Fruit fly (Drosophila melanogaster) whole organism, adult: Measurements from ENCODE around the gene Arp8.

Experiments used
- CG11617 ChIP-seq: fragments of 200-800 bp; sonication (Bioruptor generic); optimal IDR thresholded peaks from 2 replicates; lab custom pipeline; 2017; ENCODE audit warnings: mild to moderate bottlenecking, missing biosample characterization, missing genetic modification reagents, missing genetic modification characterization
- CG12768 ChIP-seq: fragments of 200-800 bp; sonication (Bioruptor generic); optimal IDR thresholded peaks from 2 replicates; lab custom pipeline; 2017; ENCODE audit warnings: missing biosample characterization, missing genetic modification characterization, mild to moderate bottlenecking, moderate library complexity, missing genetic modification reagents
- CG14711 ChIP-seq: fragments of 200-800 bp; sonication (Bioruptor generic); optimal IDR thresholded peaks from 2 replicates; lab custom pipeline; 2018; ENCODE audit warnings: missing biosample characterization, mild to moderate bottlenecking, missing genetic modification characterization, moderate library complexity
- CG1620 ChIP-seq: fragments of 200-800 bp; sonication (Bioruptor generic); optimal IDR thresholded peaks from 2 replicates; lab custom pipeline; 2016; ENCODE audit warnings: missing biosample characterization, missing genetic modification characterization
- CG5204 ChIP-seq: fragments of 200-800 bp; sonication (Bioruptor generic); optimal IDR thresholded peaks from 2 replicates; lab custom pipeline; 2016; ENCODE audit warnings: missing biosample characterization, missing genetic modification characterization
- CG7045 ChIP-seq: fragments of 200-800 bp; sonication (Bioruptor generic); optimal IDR thresholded peaks from 2 replicates; lab custom pipeline; 2017; ENCODE audit warnings: missing biosample characterization, mild to moderate bottlenecking, missing genetic modification characterization
- CG7101 ChIP-seq: fragments of 200-800 bp; sonication (Bioruptor generic); optimal IDR thresholded peaks from 2 replicates; lab custom pipeline; 2018; ENCODE audit warnings: missing biosample characterization, mild to moderate bottlenecking, missing genetic modification characterization, moderate library complexity
- Clk ChIP-seq: fragments of 200-800 bp; sonication (Bioruptor generic); optimal IDR thresholded peaks from 2 replicates; lab custom pipeline; 2017; ENCODE audit warnings: missing biosample characterization, missing genetic modification characterization
- Hr96 ChIP-seq: fragments of 200-800 bp; sonication (Bioruptor generic); optimal IDR thresholded peaks from 2 replicates; lab custom pipeline; 2016; ENCODE audit warnings: missing biosample characterization, missing genetic modification characterization
- Mnt ChIP-seq: fragments of 200-800 bp; sonication (Bioruptor generic); optimal IDR thresholded peaks from 2 replicates; lab custom pipeline; 2016; ENCODE audit warnings: missing biosample characterization, mild to moderate bottlenecking, missing genetic modification characterization
- bab1 ChIP-seq: fragments of 200-800 bp; sonication (Bioruptor generic); optimal IDR thresholded peaks from 3 replicates; lab custom pipeline; 2019; ENCODE audit warnings: missing biosample characterization, mild to moderate bottlenecking, missing genetic modification characterization, moderate library complexity
- cic ChIP-seq: fragments of 200-800 bp; sonication (Bioruptor generic); optimal IDR thresholded peaks from 2 replicates; lab custom pipeline; 2017; ENCODE audit warnings: missing biosample characterization, mild to moderate bottlenecking, missing genetic modification characterization, moderate library complexity
- cnc ChIP-seq, 2 experiments: fragments of >200 bp; optimal IDR thresholded peaks; 2 replicates each; lab custom pipeline; 2017
- kay ChIP-seq: fragments of 200-800 bp; sonication (Bioruptor generic); peaks from one replicate; lab custom pipeline; 2016; ENCODE audit warnings: missing biosample characterization, missing genetic modification characterization, borderline replicate concordance
- ovo ChIP-seq: fragments of 200-800 bp; sonication (Bioruptor generic); optimal IDR thresholded peaks from 2 replicates; lab custom pipeline; 2016; ENCODE audit warnings: missing biosample characterization, missing genetic modification characterization
- pad ChIP-seq: fragments of 200-800 bp; sonication (Bioruptor generic); optimal IDR thresholded peaks from 3 replicates; lab custom pipeline; 2017; ENCODE audit warnings: missing biosample characterization, missing genetic modification characterization, mild to moderate bottlenecking, moderate library complexity, missing genetic modification reagents
- tj ChIP-seq: fragments of 200-800 bp; sonication (Bioruptor generic); optimal IDR thresholded peaks from 3 replicates; lab custom pipeline; 2017; ENCODE audit warnings: missing biosample characterization, mild to moderate bottlenecking, missing genetic modification characterization, moderate library complexity
- toe ChIP-seq: fragments of 200-800 bp; sonication (Bioruptor generic); optimal IDR thresholded peaks from 2 replicates; lab custom pipeline; 2016; ENCODE audit warnings: missing biosample characterization, missing genetic modification characterization

The Arp8 gene

DNA sequence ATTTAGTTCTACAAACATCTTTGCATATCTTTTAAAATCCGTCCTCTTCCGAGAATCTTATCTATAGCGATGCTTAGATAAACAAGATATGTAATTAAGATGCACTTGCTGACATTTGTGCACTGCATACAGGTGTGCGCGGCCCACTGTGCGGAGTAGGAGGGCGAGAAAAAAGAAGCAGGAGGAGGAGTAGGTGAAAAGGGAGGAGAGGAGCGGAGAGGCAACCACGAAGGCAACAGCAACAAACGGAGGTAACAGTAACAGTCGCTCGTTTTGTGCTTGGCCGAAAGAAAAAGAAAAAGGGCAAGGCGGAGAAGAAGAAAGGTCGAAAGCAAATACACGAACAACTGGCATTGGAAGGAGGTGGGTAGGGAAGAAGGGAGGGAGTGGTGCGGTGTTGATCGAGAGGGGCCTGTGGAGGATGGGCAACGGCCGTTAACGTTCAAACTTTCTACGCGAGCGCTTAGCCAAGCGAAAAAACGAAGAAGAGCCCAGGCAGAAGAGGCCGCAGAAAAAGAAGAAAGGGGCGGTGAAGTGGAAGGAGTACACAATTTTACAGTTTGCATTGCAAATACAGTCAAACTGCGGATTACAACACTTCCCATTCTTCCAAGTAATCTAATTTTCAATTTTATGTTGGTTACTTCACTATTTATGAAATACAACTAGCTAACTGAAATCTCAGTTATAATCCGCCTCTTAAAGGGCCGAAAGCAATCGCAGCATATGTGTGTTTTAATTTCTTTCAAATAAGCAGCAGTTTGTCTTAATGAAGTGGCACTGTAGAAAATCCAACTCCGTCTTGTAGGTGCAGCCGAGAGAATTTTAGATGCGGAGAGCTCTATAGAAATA is 28.2 kb downstream of the Arp8 start:
- TF ChIP-seq CG1620 (GFP tag; lab: Kevin White, UChicago) (no peak), tj (GFP tag; lab: Kevin White, UChicago) (peak; percentile 93), bab1 (GFP tag; lab: Kevin White, UChicago) (peak; percentile 61), pad (GFP tag; lab: Kevin White, UChicago) (peak; percentile 85)

- TF ChIP-seq ovo (GFP tag; lab: Kevin White, UChicago) (no peak), pad (GFP tag; lab: Kevin White, UChicago) (peak; percentile 14), toe (no peak), bab1 (GFP tag; lab: Kevin White, UChicago) (peak; percentile 17), Hr96 (GFP tag; lab: Kevin White, UChicago) (no peak), CG11617 (GFP tag; lab: Kevin White, UChicago) (no peak), CG7101 (tag; lab: Kevin White, UChicago) (no peak), CG1620 (GFP tag; lab: Kevin White, UChicago) (peak; percentile 25), Clk (GFP tag; lab: Kevin White, UChicago) (no peak), cnc (optimal IDR thresholded peaks at IDR 0.05; lab: Kevin White, UChicago) (no peak), CG7045 (GFP tag; lab: Kevin White, UChicago) (no peak), CG12768 (GFP tag; lab: Kevin White, UChicago) (no peak), CG14711 (tag; lab: Kevin White, UChicago) (no peak), Mnt (GFP tag; lab: Kevin White, UChicago) (no peak), kay (GFP tag; lab: Kevin White, UChicago) (no peak), cic (no peak), CG5204 (GFP tag; lab: Kevin White, UChicago) (no peak), tj (GFP tag; lab: Kevin White, UChicago) (peak; percentile 86)
These were observed 30.0 kb downstream of the Arp8 start, which contains the start of gene CG6398 for dm6 chrX:17830644-17831043. TSS of gene CG6398 (plus strand) at chrX:17830828.

dm6 chrX:17830211-17830616 is 30.4 kb downstream of the Arp8 start:
- TF ChIP-seq toe, result no peak
- no peak for TF ChIP-seq Mnt (GFP tag; lab: Kevin White, UChicago)
- TF ChIP-seq ovo (GFP tag; lab: Kevin White, UChicago), result no peak
- TF ChIP-seq CG5204 (GFP tag; lab: Kevin White, UChicago), result no peak
- no peak for TF ChIP-seq cnc (optimal IDR thresholded peaks at IDR 0.05; lab: Kevin White, UChicago)
- no peak for TF ChIP-seq CG12768 (GFP tag; lab: Kevin White, UChicago)
- no peak for TF ChIP-seq CG1620 (GFP tag; lab: Kevin White, UChicago)

DNA sequence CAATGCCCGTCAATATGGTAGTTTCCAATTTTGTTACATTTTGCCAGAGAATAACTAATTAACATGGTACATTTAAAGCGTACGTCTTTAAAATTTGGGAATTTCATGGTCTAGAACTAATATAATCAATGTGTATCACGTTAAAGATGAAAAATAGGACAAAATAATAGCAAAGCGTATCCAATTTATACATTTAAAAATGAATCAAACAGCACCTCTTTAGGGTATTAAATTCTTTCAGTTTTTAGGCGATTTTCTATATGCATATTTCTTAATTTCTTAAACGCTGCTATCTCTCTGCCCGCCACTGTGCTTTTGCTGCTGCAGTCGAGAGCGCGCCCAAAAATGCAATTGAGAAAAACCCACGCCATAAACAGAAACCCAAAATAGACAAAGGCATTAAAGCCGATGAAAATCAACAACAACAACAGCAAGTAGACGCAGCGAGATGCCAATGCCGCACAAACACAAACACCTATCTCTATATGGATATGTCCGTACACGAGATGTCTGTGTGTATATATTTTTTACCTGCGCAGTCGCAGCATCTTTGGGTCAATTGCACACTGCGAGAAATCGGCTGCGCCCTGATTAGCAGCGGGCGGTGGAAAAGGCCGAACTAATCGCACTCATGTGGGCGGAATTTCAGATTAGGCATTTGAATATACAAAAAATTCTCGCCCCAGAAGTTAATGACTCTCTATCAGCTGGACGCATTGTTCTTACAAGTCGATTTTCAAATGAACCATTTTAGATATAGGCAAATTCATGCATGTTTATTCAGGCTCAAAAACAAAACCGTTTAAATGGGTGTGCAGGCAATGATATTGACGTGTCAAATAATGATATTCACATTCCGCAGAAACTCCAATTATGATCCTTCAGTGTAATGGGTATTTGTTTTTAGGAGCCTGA is 31.3 kb downstream of the Arp8 start:
- TF ChIP-seq kay (GFP tag; lab: Kevin White, UChicago) (no peak), pad (GFP tag; lab: Kevin White, UChicago) (peak; percentile 43), CG14711 (tag; lab: Kevin White, UChicago) (peak; percentile 49), bab1 (GFP tag; lab: Kevin White, UChicago) (peak; percentile 89), CG7101 (tag; lab: Kevin White, UChicago) (peak; percentile 49), CG1620 (GFP tag; lab: Kevin White, UChicago) (peak; percentile 9), cnc (optimal IDR thresholded peaks at IDR 0.05; lab: Kevin White, UChicago) (no peak), CG11617 (GFP tag; lab: Kevin White, UChicago) (peak; percentile 27), CG7045 (GFP tag; lab: Kevin White, UChicago) (no peak)

- peak; percentile 96 for TF ChIP-seq tj (GFP tag; lab: Kevin White, UChicago)
- no peak for TF ChIP-seq CG1620 (GFP tag; lab: Kevin White, UChicago)
- no peak for TF ChIP-seq CG5204 (GFP tag; lab: Kevin White, UChicago)
- no peak for TF ChIP-seq Mnt (GFP tag; lab: Kevin White, UChicago)
- no peak for TF ChIP-seq kay (GFP tag; lab: Kevin White, UChicago)
These were observed 32.1 kb downstream of the Arp8 start for dm6 chrX:17828298-17829033.
